In genomic region chr3L:11379698-11380438, dm6 we compare ENCODE assay signal across 1 fruit fly cellular context.
TF ChIP-seq lines count a peak whose summit lies in the region.

No protein-coding gene starts in this region.

TF ChIP-seq in whole organism, embryonic, 481 proteins besides CTCF, POLR2A, EP300 and RAD21 (continued from another document and continues in another):
- TF ChIP-seq CG8281 (tag; optimal IDR thresholded peaks at IDR 0.05; lab: Kevin White, UChicago) (no peak), B-H2 (GFP tag; optimal IDR thresholded peaks at IDR 0.05; lab: Kevin White, UChicago) (no peak), Dip3 (GFP tag; optimal IDR thresholded peaks at IDR 0.05; lab: Kevin White, UChicago) (peak; percentile 15), CG32772 (GFP tag; IDR thresholded peaks at IDR 0.05; lab: Robert Waterston, UW) (peak; percentile 15; the same call in 1 of the 2 replicates), CG16813 (GFP tag; IDR thresholded peaks at IDR 0.05; lab: Robert Waterston, UW; ENCODE audit: partially characterized antibody) (no peak), jumu (GFP tag; optimal IDR thresholded peaks at IDR 0.05; lab: Kevin White, UChicago) (peak; percentile 59), CG10959 (GFP tag; IDR thresholded peaks at IDR 0.05; lab: Robert Waterston, UW) (peak; percentile 50), CG10147 (GFP tag; optimal IDR thresholded peaks at IDR 0.05; lab: Kevin White, UChicago) (peak; percentile 24), CG10209 (GFP tag; optimal IDR thresholded peaks at IDR 0.05; lab: Kevin White, UChicago) (peak; percentile 46), Usf (GFP tag; optimal IDR thresholded peaks at IDR 0.05; lab: Kevin White, UChicago) (no peak), CG16863 (GFP tag; optimal IDR thresholded peaks at IDR 0.05; lab: Kevin White, UChicago) (peak; percentile 17), wek (GFP tag; optimal IDR thresholded peaks at IDR 0.05; lab: Kevin White, UChicago) (peak; percentile 22), sd (tag; optimal IDR thresholded peaks at IDR 0.05; lab: Kevin White, UChicago) (peak; percentile 33), Oaz (GFP tag; IDR thresholded peaks at IDR 0.05; lab: Robert Waterston, UW) (no peak), CG1602 (GFP tag; optimal IDR thresholded peaks at IDR 0.05; lab: Kevin White, UChicago) (peak; percentile 9), exex (tag; optimal IDR thresholded peaks at IDR 0.05; lab: Kevin White, UChicago) (no peak), CG4282 (GFP tag; optimal IDR thresholded peaks at IDR 0.05; lab: Kevin White, UChicago) (peak; percentile 27), CG1233 (GFP tag; optimal IDR thresholded peaks at IDR 0.05; lab: Kevin White, UChicago) (peak; percentile 57), Mes4 (GFP tag; optimal IDR thresholded peaks at IDR 0.05; lab: Kevin White, UChicago) (peak; percentile 28), yki (optimal IDR thresholded peaks at IDR 0.05; lab: Kevin White, UChicago) (no peak), ato (GFP tag; IDR thresholded peaks at IDR 0.05; lab: Robert Waterston, UW; ENCODE audit: partially characterized antibody) (no peak), kni (GFP tag; optimal IDR thresholded peaks at IDR 0.05; lab: Kevin White, UChicago) (peak; percentile 84), CG30431 (GFP tag; optimal IDR thresholded peaks at IDR 0.05; lab: Kevin White, UChicago) (peak; percentile 35), nom (GFP tag; optimal IDR thresholded peaks at IDR 0.05; lab: Kevin White, UChicago) (peak; percentile 85), so (GFP tag; IDR thresholded peaks at IDR 0.05; lab: Robert Waterston, UW) (0 out of 3 replicates have a peak, but pooled peaks have one; percentile 38), Gug (GFP tag; IDR thresholded peaks at IDR 0.05; lab: Robert Waterston, UW) (peak; percentile 50; the same call in 1 of the 4 replicates), CG12236 (GFP tag; optimal IDR thresholded peaks at IDR 0.05; lab: Kevin White, UChicago) (peak; percentile 26), CG11504 (tag; optimal IDR thresholded peaks at IDR 0.05; lab: Kevin White, UChicago) (peak; percentile 50), phol (tag; optimal IDR thresholded peaks at IDR 0.05; lab: Kevin White, UChicago) (peak; percentile 17), CG12071 (GFP tag; optimal IDR thresholded peaks at IDR 0.05; lab: Kevin White, UChicago) (peak; percentile 32), hth (optimal IDR thresholded peaks at IDR 0.05; lab: Kevin White, UChicago) (no peak), CG17912 (GFP tag; optimal IDR thresholded peaks at IDR 0.05; lab: Kevin White, UChicago) (no peak), CG18262 (tag; optimal IDR thresholded peaks at IDR 0.05; lab: Kevin White, UChicago) (peak; percentile 78), CG32532 (GFP tag; IDR thresholded peaks at IDR 0.05; lab: Robert Waterston, UW) (peak; percentile 55), CG12391 (tag; optimal IDR thresholded peaks at IDR 0.05; lab: Kevin White, UChicago) (peak; percentile 35), Dll (GFP tag; IDR thresholded peaks at IDR 0.05; lab: Robert Waterston, UW; ENCODE audit: partially characterized antibody) (no peak), CG3407 (GFP tag; optimal IDR thresholded peaks at IDR 0.05; lab: Kevin White, UChicago) (peak; percentile 40), CG8359 (GFP tag; optimal IDR thresholded peaks at IDR 0.05; lab: Kevin White, UChicago; ENCODE audit: borderline replicate concordance) (no peak), ci (GFP tag; IDR thresholded peaks at IDR 0.05; lab: Robert Waterston, UW) (peak; percentile 80), Fer3 (tag; optimal IDR thresholded peaks at IDR 0.05; lab: Kevin White, UChicago) (peak; percentile 5), corto (GFP tag; optimal IDR thresholded peaks at IDR 0.05; lab: Kevin White, UChicago) (peak; percentile 78), CG2712 (tag; optimal IDR thresholded peaks at IDR 0.05; lab: Kevin White, UChicago) (peak; percentile 82), GATAe (GFP tag; conservative IDR thresholded peaks at IDR 0.05; lab: Robert Waterston, UW) (no peak), CG10267 (tag; optimal IDR thresholded peaks at IDR 0.05; lab: Kevin White, UChicago) (peak; percentile 42), cato (GFP tag; optimal IDR thresholded peaks at IDR 0.05; lab: Kevin White, UChicago; ENCODE audit: borderline replicate concordance) (peak; percentile 2), p53 (GFP tag; optimal IDR thresholded peaks at IDR 0.05; lab: Kevin White, UChicago) (peak; percentile 29), C15 (GFP tag; IDR thresholded peaks at IDR 0.05; lab: Robert Waterston, UW) (0 out of 3 replicates have a peak, but pooled peaks have one; percentile 18), ewg (GFP tag; optimal IDR thresholded peaks at IDR 0.05; lab: Kevin White, UChicago) (no peak), zf30C (GFP tag; optimal IDR thresholded peaks at IDR 0.05; lab: Kevin White, UChicago) (peak; percentile 87), croc (GFP tag; conservative IDR thresholded peaks at IDR 0.05; lab: Robert Waterston, UW) (peak; percentile 22; the same call in 1 of the 3 replicates), odd (GFP tag; optimal IDR thresholded peaks at IDR 0.05; lab: Kevin White, UChicago) (peak; percentile 44), CG4404 (GFP tag; IDR thresholded peaks at IDR 0.05; lab: Robert Waterston, UW) (no peak), H15 (GFP tag; IDR thresholded peaks at IDR 0.05; lab: Robert Waterston, UW) (peak; percentile 49; the same call in 2 of the 3 replicates), CoRest (tag; optimal IDR thresholded peaks at IDR 0.05; lab: Kevin White, UChicago) (peak; percentile 54), tna (GFP tag; IDR thresholded peaks at IDR 0.05; lab: Robert Waterston, UW; ENCODE audit: partially characterized antibody) (no peak), ase (GFP tag; IDR thresholded peaks at IDR 0.05; lab: Robert Waterston, UW) (peak; percentile 34; the same call in 1 of the 3 replicates), ATbp (GFP tag; optimal IDR thresholded peaks at IDR 0.05; lab: Kevin White, UChicago) (peak; percentile 0), CG8924 (tag; optimal IDR thresholded peaks at IDR 0.05; lab: Kevin White, UChicago) (peak; percentile 67), CG9797 (GFP tag; optimal IDR thresholded peaks at IDR 0.05; lab: Kevin White, UChicago) (no peak), dmrt11E (tag; optimal IDR thresholded peaks at IDR 0.05; lab: Kevin White, UChicago) (peak; percentile 51), gcm2 (GFP tag; optimal IDR thresholded peaks at IDR 0.05; lab: Kevin White, UChicago) (peak; percentile 36), seq (GFP tag; IDR thresholded peaks at IDR 0.05; lab: Robert Waterston, UW) (0 out of 2 replicates have a peak, but pooled peaks have one; percentile 29), Nf-YC (tag; optimal IDR thresholded peaks at IDR 0.05; lab: Kevin White, UChicago) (peak; percentile 19), sens-2 (GFP tag; IDR thresholded peaks at IDR 0.05; lab: Robert Waterston, UW) (0 out of 2 replicates have a peak, but pooled peaks have one; percentile 10), CG15269 (tag; optimal IDR thresholded peaks at IDR 0.05; lab: Kevin White, UChicago) (peak; percentile 18), CG1024 (GFP tag; IDR thresholded peaks at IDR 0.05; lab: Robert Waterston, UW) (0 out of 2 replicates have a peak, but pooled peaks have one; percentile 5), Taf1 (GFP tag; IDR thresholded peaks at IDR 0.05; lab: Robert Waterston, UW) (no peak), CG18011 (GFP tag; optimal IDR thresholded peaks at IDR 0.05; lab: Kevin White, UChicago) (no peak), tgo (GFP tag; IDR thresholded peaks at IDR 0.05; lab: Robert Waterston, UW) (peak; percentile 14; the same call in 1 of the 3 replicates), Fer1 (GFP tag; optimal IDR thresholded peaks at IDR 0.05; lab: Kevin White, UChicago) (peak; percentile 2), CG4424 (GFP tag; optimal IDR thresholded peaks at IDR 0.05; lab: Kevin White, UChicago) (peak; percentile 27), sna (GFP tag; IDR thresholded peaks at IDR 0.05; lab: Robert Waterston, UW; ENCODE audit: partially characterized antibody) (no peak), CG4328 (GFP tag; optimal IDR thresholded peaks at IDR 0.05; lab: Kevin White, UChicago) (no peak), sr (GFP tag; IDR thresholded peaks at IDR 0.05; lab: Robert Waterston, UW) (no peak), bbx (GFP tag; IDR thresholded peaks at IDR 0.05; lab: Robert Waterston, UW; ENCODE audit: partially characterized antibody) (no peak), CG17359 (tag; optimal IDR thresholded peaks at IDR 0.05; lab: Kevin White, UChicago) (peak; percentile 54), CG11085 (GFP tag; IDR thresholded peaks at IDR 0.05; lab: Robert Waterston, UW) (no peak), prd (optimal IDR thresholded peaks at IDR 0.05; lab: Kevin White, UChicago) (no peak), prd (GFP tag; IDR thresholded peaks at IDR 0.05; lab: Robert Waterston, UW) (peak; percentile 40; the same call in 2 of the 3 replicates), Bteb2 (GFP tag; optimal IDR thresholded peaks at IDR 0.05; lab: Kevin White, UChicago) (no peak), CG4854 (GFP tag; optimal IDR thresholded peaks at IDR 0.05; lab: Kevin White, UChicago) (no peak), CG17186 (GFP tag; optimal IDR thresholded peaks at IDR 0.05; lab: Kevin White, UChicago) (peak; percentile 10), HHEX (GFP tag; optimal IDR thresholded peaks at IDR 0.05; lab: Kevin White, UChicago) (peak; percentile 9), CG15601 (tag; optimal IDR thresholded peaks at IDR 0.05; lab: Kevin White, UChicago) (peak; percentile 66), CG1529 (GFP tag; optimal IDR thresholded peaks at IDR 0.05; lab: Kevin White, UChicago) (peak; percentile 2), CG1647 (GFP tag; optimal IDR thresholded peaks at IDR 0.05; lab: Kevin White, UChicago) (peak; percentile 27), ab (GFP tag; optimal IDR thresholded peaks at IDR 0.05; lab: Kevin White, UChicago) (no peak), schlank (tag; optimal IDR thresholded peaks at IDR 0.05; lab: Kevin White, UChicago) (no peak), CG2889 (GFP tag; IDR thresholded peaks at IDR 0.05; lab: Robert Waterston, UW) (no peak), zfh1 (GFP tag; IDR thresholded peaks at IDR 0.05; lab: Robert Waterston, UW) (peak; percentile 80), CG6654 (GFP tag; optimal IDR thresholded peaks at IDR 0.05; lab: Kevin White, UChicago) (no peak), CG9932 (GFP tag; IDR thresholded peaks at IDR 0.05; lab: Robert Waterston, UW) (0 out of 2 replicates have a peak, but pooled peaks have one; percentile 23), CG9817 (tag; optimal IDR thresholded peaks at IDR 0.05; lab: Kevin White, UChicago) (no peak), tap (tag; optimal IDR thresholded peaks at IDR 0.05; lab: Kevin White, UChicago) (peak; percentile 35), CG4820 (GFP tag; optimal IDR thresholded peaks at IDR 0.05; lab: Kevin White, UChicago) (peak; percentile 49), Drgx (GFP tag; IDR thresholded peaks at IDR 0.05; lab: Robert Waterston, UW) (peak; percentile 64), ara (GFP tag; IDR thresholded peaks at IDR 0.05; lab: Robert Waterston, UW) (peak; percentile 57; the same call in 1 of the 2 replicates), CG17612 (GFP tag; IDR thresholded peaks at IDR 0.05; lab: Robert Waterston, UW) (no peak), Dref (GFP tag; IDR thresholded peaks at IDR 0.05; lab: Robert Waterston, UW) (no peak), BEAF-32 (GFP tag; optimal IDR thresholded peaks at IDR 0.05; lab: Kevin White, UChicago) (no peak), dmrt99B (tag; optimal IDR thresholded peaks at IDR 0.05; lab: Kevin White, UChicago) (peak; percentile 30), chif (GFP tag; optimal IDR thresholded peaks at IDR 0.05; lab: Kevin White, UChicago) (peak; percentile 24 to 45), Ets97D (GFP tag; optimal IDR thresholded peaks at IDR 0.05; lab: Kevin White, UChicago) (peak; percentile 36), CG7839 (tag; optimal IDR thresholded peaks at IDR 0.05; lab: Kevin White, UChicago) (peak; percentile 61), dm (GFP tag; optimal IDR thresholded peaks at IDR 0.05; lab: Kevin White, UChicago) (peak; percentile 20), Xrp1 (GFP tag; IDR thresholded peaks at IDR 0.05; lab: Robert Waterston, UW) (peak; percentile 60), knrl (GFP tag; IDR thresholded peaks at IDR 0.05; lab: Robert Waterston, UW; ENCODE audit: partially characterized antibody) (no peak), CG10979 (tag; optimal IDR thresholded peaks at IDR 0.05; lab: Kevin White, UChicago) (peak; percentile 67), CG8944 (GFP tag; optimal IDR thresholded peaks at IDR 0.05; lab: Kevin White, UChicago) (peak; percentile 55), sqz (GFP tag; optimal IDR thresholded peaks at IDR 0.05; lab: Kevin White, UChicago) (peak; percentile 48), nau (GFP tag; optimal IDR thresholded peaks at IDR 0.05; lab: Kevin White, UChicago) (peak; percentile 26), ap (GFP tag; IDR thresholded peaks at IDR 0.05; lab: Robert Waterston, UW) (0 out of 2 replicates have a peak, but pooled peaks have one; percentile 28), crol (GFP tag; IDR thresholded peaks at IDR 0.05; lab: Robert Waterston, UW) (peak; percentile 65), Sox100B (GFP tag; optimal IDR thresholded peaks at IDR 0.05; lab: Kevin White, UChicago) (peak; percentile 19), az2 (GFP tag; optimal IDR thresholded peaks at IDR 0.05; lab: Kevin White, UChicago) (peak; percentile 31), jing (GFP tag; optimal IDR thresholded peaks at IDR 0.05; lab: Kevin White, UChicago) (peak; percentile 42), Hr78 (GFP tag; optimal IDR thresholded peaks at IDR 0.05; lab: Kevin White, UChicago) (peak in 1 of 2 experiments; percentile 19), Med (GFP tag; lab: Kevin White, UChicago) (peak; percentile 76), Max (GFP tag; optimal IDR thresholded peaks at IDR 0.05; lab: Kevin White, UChicago) (peak; percentile 19), CG6254 (GFP tag; optimal IDR thresholded peaks at IDR 0.05; lab: Kevin White, UChicago) (peak; percentile 7), NfI (GFP tag; optimal IDR thresholded peaks at IDR 0.05; lab: Kevin White, UChicago) (peak; percentile 19), amos (GFP tag; IDR thresholded peaks at IDR 0.05; lab: Robert Waterston, UW; ENCODE audit: partially characterized antibody) (no peak), CG7271 (tag; optimal IDR thresholded peaks at IDR 0.05; lab: Kevin White, UChicago) (no peak), psq (GFP tag; optimal IDR thresholded peaks at IDR 0.05; lab: Kevin White, UChicago) (no peak), otp (GFP tag; IDR thresholded peaks at IDR 0.05; lab: Robert Waterston, UW) (peak; percentile 54; the same call in 1 of the 3 replicates), trem (tag; optimal IDR thresholded peaks at IDR 0.05; lab: Kevin White, UChicago) (peak; percentile 46), Ada2b (GFP tag; IDR thresholded peaks at IDR 0.05; lab: Robert Waterston, UW) (peak; percentile 18; the same call in 1 of the 2 replicates), CG4360 (GFP tag; IDR thresholded peaks at IDR 0.05; lab: Robert Waterston, UW) (0 out of 2 replicates have a peak, but pooled peaks have one; percentile 28)
